Fruit fly (Drosophila melanogaster) whole organism, embryonic: Measurements from ENCODE around the gene Atat.

Experiments
- Adf1 ChIP-seq: fragments of 200-800 bp; sonication (Bioruptor generic); IDR thresholded peaks from 2 replicates; pipeline ENCODE4 v1.3.6; 2022; ENCODE audit warnings: missing biosample characterization, missing genetic modification characterization
- Aef1 ChIP-seq: fragments of 200-800 bp; sonication (Bioruptor generic); IDR thresholded peaks from 3 replicates; pipeline ENCODE4 v1.3.6; 2022; ENCODE audit warnings: missing biosample characterization, missing genetic modification characterization
- BtbVII ChIP-seq: fragments of 200-800 bp; sonication (Bioruptor generic); optimal IDR thresholded peaks from 3 replicates; lab custom pipeline; 2017; ENCODE audit warnings: missing biosample characterization, mild to moderate bottlenecking, missing genetic modification characterization
- C15 ChIP-seq: fragments of 200-800 bp; sonication (Bioruptor generic); IDR thresholded peaks from 3 replicates; pipeline ENCODE4 v1.3.6; 2022; ENCODE audit warnings: missing biosample characterization, missing genetic modification characterization
- CG10274 ChIP-seq: fragments of 200-800 bp; sonication (Bioruptor generic); optimal IDR thresholded peaks from 3 replicates; lab custom pipeline; 2017; ENCODE audit warnings: missing biosample characterization, mild to moderate bottlenecking, missing genetic modification characterization
- CG10431 ChIP-seq: fragments of 200-800 bp; sonication (Bioruptor generic); optimal IDR thresholded peaks from 3 replicates; lab custom pipeline; 2018; ENCODE audit warnings: missing biosample characterization, mild to moderate bottlenecking, missing genetic modification characterization
- CG1233 ChIP-seq: fragments of 200-800 bp; sonication (Bioruptor generic); optimal IDR thresholded peaks from 4 replicates; lab custom pipeline; 2018; ENCODE audit warnings: missing biosample characterization, mild to moderate bottlenecking, missing genetic modification characterization
- CG14441 ChIP-seq: fragments of 200-800 bp; sonication (Bioruptor generic); IDR thresholded peaks from 2 replicates; pipeline ENCODE4 v1.3.6; 2022; ENCODE audit warnings: missing biosample characterization, missing genetic modification characterization
- CG16779 ChIP-seq: fragments of 200-800 bp; sonication (Bioruptor generic); IDR thresholded peaks from 2 replicates; pipeline ENCODE4 v1.3.6; 2022; ENCODE audit warnings: missing biosample characterization, missing genetic modification characterization
- CG16815 ChIP-seq: fragments of 200-800 bp; sonication (Bioruptor generic); optimal IDR thresholded peaks from 3 replicates; lab custom pipeline; 2017; ENCODE audit warnings: missing biosample characterization, mild to moderate bottlenecking, missing genetic modification characterization
- CG1792 ChIP-seq: fragments of 200-800 bp; sonication (Bioruptor generic); optimal IDR thresholded peaks from 2 replicates; lab custom pipeline; 2016; ENCODE audit warnings: missing biosample characterization, missing genetic modification characterization
- CG30020 ChIP-seq: fragments of 200-800 bp; optimal IDR thresholded peaks from 2 replicates; lab custom pipeline; 2019; ENCODE audit warnings: missing biosample characterization, mild to moderate bottlenecking, missing genetic modification characterization, moderate library complexity
- CG33557 ChIP-seq: fragments of 200-800 bp; sonication (Bioruptor generic); optimal IDR thresholded peaks from 2 replicates; lab custom pipeline; 2019; ENCODE audit warnings: missing biosample characterization, mild to moderate bottlenecking, missing genetic modification characterization, moderate library complexity
- CG4617 ChIP-seq: fragments of 200-800 bp; sonication (Bioruptor generic); optimal IDR thresholded peaks from 3 replicates; lab custom pipeline; 2016; ENCODE audit warnings: missing biosample characterization, missing genetic modification characterization, borderline replicate concordance
- CG6683 ChIP-seq: fragments of 200-800 bp; sonication (Bioruptor generic); optimal IDR thresholded peaks from 2 replicates; lab custom pipeline; 2017; ENCODE audit warnings: missing biosample characterization, mild to moderate bottlenecking, missing genetic modification characterization, missing genetic modification reagents
- CG6765 ChIP-seq: fragments of 200-800 bp; sonication (Bioruptor generic); optimal IDR thresholded peaks from 3 replicates; lab custom pipeline; 2017; ENCODE audit warnings: missing biosample characterization, mild to moderate bottlenecking, missing genetic modification characterization
- CG6791 ChIP-seq: fragments of 200-800 bp; sonication (Bioruptor generic); IDR thresholded peaks from 3 replicates; pipeline ENCODE4 v1.3.6; 2022; ENCODE audit warnings: missing biosample characterization, missing genetic modification characterization; ENCODE audit not compliant: partially characterized antibody
- CG8944 ChIP-seq: fragments of 200-800 bp; sonication (Bioruptor generic); optimal IDR thresholded peaks from 3 replicates; lab custom pipeline; 2016; ENCODE audit warnings: missing biosample characterization, missing genetic modification characterization
- Camta ChIP-seq: fragments of 200-800 bp; sonication (Bioruptor generic); optimal IDR thresholded peaks from 2 replicates; lab custom pipeline; 2016; ENCODE audit warnings: missing biosample characterization, missing genetic modification characterization
- CkIIα-i1 ChIP-seq: fragments of 200-800 bp; sonication (Bioruptor generic); IDR thresholded peaks from 2 replicates; pipeline ENCODE4 v1.3.6; 2022; ENCODE audit warnings: missing biosample characterization, missing genetic modification characterization
- Dfd ChIP-seq, 2 experiments: fragments of >200 bp; optimal IDR thresholded peaks; 2 replicates each; lab custom pipeline; 2017; ENCODE audit warnings: missing biosample characterization in 2 of 2, missing genetic modification characterization in 2 of 2
- Dref ChIP-seq: fragments of 200-800 bp; sonication (Bioruptor generic); IDR thresholded peaks from 2 replicates; pipeline ENCODE4 v1.3.6; 2022; ENCODE audit warnings: missing biosample characterization, missing genetic modification characterization
- Fer2 ChIP-seq: fragments of 200-800 bp; sonication (Bioruptor generic); optimal IDR thresholded peaks from 2 replicates; lab custom pipeline; 2018; ENCODE audit warnings: missing biosample characterization, mild to moderate bottlenecking, missing genetic modification characterization, moderate library complexity
- H15 ChIP-seq: fragments of 200-800 bp; sonication (Bioruptor generic); IDR thresholded peaks from 3 replicates; pipeline ENCODE4 v1.3.6; 2022; ENCODE audit warnings: missing biosample characterization, missing genetic modification characterization
- H2.0 ChIP-seq: fragments of 200-800 bp; sonication (Bioruptor generic); IDR thresholded peaks from 2 replicates; pipeline ENCODE4 v1.3.6; 2022; ENCODE audit warnings: missing biosample characterization, missing genetic modification characterization
- Hsf ChIP-seq: fragments of 200-800 bp; sonication (Bioruptor generic); optimal IDR thresholded peaks from 3 replicates; lab custom pipeline; 2016; ENCODE audit warnings: missing biosample characterization, missing genetic modification characterization
- Mad ChIP-seq: fragments of 200-800 bp; sonication (Bioruptor generic); optimal IDR thresholded peaks from 2 replicates; lab custom pipeline; 2016; ENCODE audit warnings: missing biosample characterization, missing genetic modification characterization
- NK7.1 ChIP-seq: fragments of 200-800 bp; sonication (Bioruptor generic); optimal IDR thresholded peaks from 3 replicates; lab custom pipeline; 2016; ENCODE audit warnings: missing biosample characterization, missing genetic modification characterization
- Ptx1 ChIP-seq: fragments of 200-800 bp; sonication (Bioruptor generic); IDR thresholded peaks from 2 replicates; pipeline ENCODE4 v1.3.6; 2022; ENCODE audit warnings: missing biosample characterization, missing genetic modification characterization
- Rx ChIP-seq: fragments of 200-800 bp; sonication (Bioruptor generic); IDR thresholded peaks from 2 replicates; pipeline ENCODE4 v1.3.6; 2022; ENCODE audit warnings: missing biosample characterization, missing genetic modification characterization
- amos ChIP-seq: fragments of 200-800 bp; sonication (Bioruptor generic); IDR thresholded peaks from 2 replicates; pipeline ENCODE4 v1.3.6; 2022; ENCODE audit warnings: missing biosample characterization, missing genetic modification characterization; ENCODE audit not compliant: partially characterized antibody
- bigmax ChIP-seq: fragments of 200-800 bp; sonication (Bioruptor generic); optimal IDR thresholded peaks from 2 replicates; lab custom pipeline; 2018; ENCODE audit warnings: missing biosample characterization, mild to moderate bottlenecking, missing genetic modification characterization
- br ChIP-seq: fragments of >200 bp; optimal IDR thresholded peaks from 2 replicates; lab custom pipeline; 2017
- bsh ChIP-seq, 2 experiments: fragments of 200-800 bp; sonication (Bioruptor generic); optimal IDR thresholded peaks; 2 replicates each; lab custom pipeline; 2017 to 2018; ENCODE audit warnings: mild to moderate bottlenecking in 2 of 2, missing biosample characterization in 2 of 2, missing genetic modification characterization in 2 of 2, moderate library complexity in 1 of 2
- cad ChIP-seq: fragments of >200 bp; optimal IDR thresholded peaks from 2 replicates; lab custom pipeline; 2017; ENCODE audit warnings: missing biosample characterization, missing genetic modification characterization
- caup ChIP-seq: fragments of 200-800 bp; sonication (Bioruptor generic); optimal IDR thresholded peaks from 3 replicates; lab custom pipeline; 2017; ENCODE audit warnings: missing biosample characterization, mild to moderate bottlenecking, missing genetic modification characterization, moderate library complexity; ENCODE audit not compliant: severe bottlenecking
- chn ChIP-seq: fragments of 200-800 bp; sonication (Bioruptor generic); optimal IDR thresholded peaks from 2 replicates; lab custom pipeline; 2016; ENCODE audit warnings: missing biosample characterization, missing genetic modification characterization
- crol ChIP-seq: fragments of 200-800 bp; sonication (Bioruptor generic); IDR thresholded peaks from 2 replicates; pipeline ENCODE4 v1.3.6; 2022; ENCODE audit warnings: missing biosample characterization, missing genetic modification characterization
- luna ChIP-seq: fragments of 200-800 bp; sonication (Bioruptor generic); optimal IDR thresholded peaks from 2 replicates; lab custom pipeline; 2016; ENCODE audit warnings: missing biosample characterization, missing genetic modification characterization
- odd ChIP-seq: fragments of 200-800 bp; sonication (Bioruptor generic); optimal IDR thresholded peaks from 2 replicates; lab custom pipeline; 2017; ENCODE audit warnings: missing biosample characterization, mild to moderate bottlenecking, missing genetic modification characterization
- prd ChIP-seq, 3 experiments: fragments of >200 bp in 2 of 3; fragments of 200-800 bp in 1 of 3; sonication (Bioruptor generic) in 1 of 3; optimal IDR thresholded peaks in 2 of 3; IDR thresholded peaks in 1 of 3; 2 replicates in 2 of 3; 3 replicates in 1 of 3; pipeline versions ENCODE4 v1.3.6 to Lab custom; 2017 to 2022; ENCODE audit warnings: missing biosample characterization in 1 of 3, missing genetic modification characterization in 1 of 3
- pum ChIP-seq: fragments of 200-800 bp; sonication (Bioruptor generic); optimal IDR thresholded peaks from 2 replicates; lab custom pipeline; 2016; ENCODE audit warnings: missing biosample characterization, missing genetic modification characterization
- pzg ChIP-seq: fragments of 200-800 bp; sonication (Bioruptor generic); optimal IDR thresholded peaks from 3 replicates; lab custom pipeline; 2018; ENCODE audit warnings: missing biosample characterization, mild to moderate bottlenecking, missing genetic modification characterization, moderate library complexity
- salm ChIP-seq: fragments of 200-800 bp; sonication (Bioruptor generic); optimal IDR thresholded peaks from 2 replicates; lab custom pipeline; 2018; ENCODE audit warnings: missing biosample characterization, mild to moderate bottlenecking, missing genetic modification characterization
- sd ChIP-seq: fragments of 200-800 bp; sonication (Bioruptor generic); optimal IDR thresholded peaks from 3 replicates; lab custom pipeline; 2018; ENCODE audit warnings: missing biosample characterization, mild to moderate bottlenecking, missing genetic modification characterization, moderate library complexity
- sens ChIP-seq: fragments of 200-800 bp; sonication (Bioruptor generic); peaks from one replicate; lab custom pipeline; 2016; ENCODE audit warnings: missing biosample characterization, missing genetic modification characterization
- tin ChIP-seq: fragments of 200-800 bp; sonication (Bioruptor generic); optimal IDR thresholded peaks from 3 replicates; lab custom pipeline; 2016; ENCODE audit warnings: missing biosample characterization, missing genetic modification characterization
- twi ChIP-seq: fragments of 200-800 bp; optimal IDR thresholded peaks from 2 replicates; lab custom pipeline; 2019; ENCODE audit warnings: missing biosample characterization, mild to moderate bottlenecking, missing genetic modification characterization, moderate library complexity
- tx ChIP-seq: fragments of 200-800 bp; sonication (Bioruptor generic); optimal IDR thresholded peaks from 2 replicates; lab custom pipeline; 2016; ENCODE audit warnings: missing biosample characterization, missing genetic modification characterization
- zen ChIP-seq: fragments of 200-800 bp; sonication (Bioruptor generic); optimal IDR thresholded peaks from 3 replicates; lab custom pipeline; 2018; ENCODE audit warnings: missing biosample characterization, mild to moderate bottlenecking, missing genetic modification characterization, moderate library complexity

The Atat gene

dm6 chr3L:9420054-9420818, 6.3 kb downstream of the Atat start (continued):
- TF ChIP-seq Hsf (GFP tag; lab: Kevin White, UChicago) (peak; percentile 25), caup (GFP tag; lab: Kevin White, UChicago) (peak; percentile 17), Dref (GFP tag; lab: Robert Waterston, UW) (no peak), CG1233 (GFP tag; lab: Kevin White, UChicago) (peak; percentile 12), tx (GFP tag; lab: Kevin White, UChicago) (peak; percentile 4), CG33557 (GFP tag; lab: Kevin White, UChicago) (no peak), twi (tag; lab: Kevin White, UChicago) (no peak), cad (no peak), BtbVII (GFP tag; lab: Kevin White, UChicago) (no peak), crol (no peak), CG10431 (GFP tag; lab: Kevin White, UChicago) (no peak), zen (tag; lab: Kevin White, UChicago) (no peak), H2.0 (GFP tag; lab: Robert Waterston, UW) (0 out of 2 replicates have a peak, but pooled peaks have one; percentile 24), salm (tag; lab: Kevin White, UChicago) (peak; percentile 23), CG14441 (GFP tag; lab: Robert Waterston, UW) (peak; percentile 54), CG30020 (tag; lab: Kevin White, UChicago) (no peak), Ptx1 (GFP tag; lab: Robert Waterston, UW) (peak; percentile 65), CG4617 (GFP tag; lab: Kevin White, UChicago) (no peak), luna (no peak), CG16779 (GFP tag; lab: Robert Waterston, UW) (no peak), odd (GFP tag; lab: Kevin White, UChicago) (peak; percentile 44), CkIIα-i1 (GFP tag; lab: Robert Waterston, UW) (no peak), NK7.1 (GFP tag; lab: Kevin White, UChicago) (no peak), br (lab: Kevin White, UChicago) (no peak), bigmax (no peak), CG16815 (GFP tag; lab: Kevin White, UChicago) (no peak), Camta (GFP tag; lab: Kevin White, UChicago) (peak; percentile 20), chn (no peak), CG6765 (GFP tag; lab: Kevin White, UChicago) (no peak), Fer2 (tag; lab: Kevin White, UChicago) (no peak), CG10274 (GFP tag; lab: Kevin White, UChicago) (no peak), prd (optimal IDR thresholded peaks at IDR 0.05; lab: Kevin White, UChicago) (no peak), prd (GFP tag; IDR thresholded peaks at IDR 0.05; lab: Robert Waterston, UW) (peak; percentile 56; the same call in 2 of the 3 replicates), Dfd (GFP tag; optimal IDR thresholded peaks at IDR 0.05; lab: Kevin White, UChicago) (no peak), CG8944 (GFP tag; lab: Kevin White, UChicago) (no peak), Mad (GFP tag; lab: Kevin White, UChicago) (no peak), pzg (GFP tag; lab: Kevin White, UChicago) (no peak), Aef1 (GFP tag; lab: Robert Waterston, UW) (no peak), CG6791 (GFP tag; lab: Robert Waterston, UW) (no peak), CG6683 (GFP tag; lab: Kevin White, UChicago) (no peak), Adf1 (no peak), H15 (peak; percentile 37; the same call in 1 of the 3 replicates), sens (peak; percentile 87), pum (GFP tag; lab: Kevin White, UChicago) (peak; percentile 12), CG1792 (GFP tag; lab: Kevin White, UChicago) (no peak), sd (tag; lab: Kevin White, UChicago) (no peak), C15 (GFP tag; lab: Robert Waterston, UW) (no peak), amos (GFP tag; lab: Robert Waterston, UW) (no peak), bsh (GFP tag; optimal IDR thresholded peaks at IDR 0.05; lab: Kevin White, UChicago) (peak; percentile 50 to 86), tin (GFP tag; lab: Kevin White, UChicago) (no peak), Rx (GFP tag; lab: Robert Waterston, UW) (peak; percentile 34; the same call in 1 of the 2 replicates)
